Worm (Caenorhabditis elegans) whole organism, young adult: ENCODE data around the gene F59E12.1.
A peak's percentile ranks its signal among the peaks of the same experiment; 100 is the strongest.

Experiments
- B0019.2 ChIP-seq: fragments of 200-800 bp; sonication (Bioruptor generic); conservative IDR thresholded peaks from 2 replicates; pipeline ENCODE4 v1.3.6; 2022; ENCODE audit warnings: missing genetic modification reagents, missing genetic modification characterization, missing compliant biosample characterization
- B0035.1 ChIP-seq: sonication (generic microtip); optimal IDR thresholded peaks from 2 replicates; lab custom pipeline; 2016; ENCODE audit warnings: missing genetic modification characterization, mild to moderate bottlenecking, missing compliant biosample characterization, missing genotype, missing genetic modification reagents
- B0336.3 ChIP-seq: fragments of 200-800 bp; sonication (Bioruptor generic); IDR thresholded peaks from 2 replicates; pipeline ENCODE4 v1.3.6; 2022; ENCODE audit warnings: missing genetic modification characterization, missing compliant biosample characterization
- F22D6.2 ChIP-seq: sonication (generic microtip); optimal IDR thresholded peaks from 2 replicates; lab custom pipeline; 2016; ENCODE audit warnings: mild to moderate bottlenecking, missing genetic modification characterization, missing compliant biosample characterization
- F23B12.7 ChIP-seq: sonication (generic microtip); optimal IDR thresholded peaks from 2 replicates; lab custom pipeline; 2017; ENCODE audit warnings: missing genetic modification characterization, mild to moderate bottlenecking, missing compliant biosample characterization, antibody characterized with exemption, moderate library complexity; ENCODE audit not compliant: insufficient read depth
- F49E8.2 ChIP-seq: sonication (generic microtip); optimal IDR thresholded peaks from 3 replicates; lab custom pipeline; 2017; ENCODE audit warnings: missing genetic modification characterization, mild to moderate bottlenecking, missing compliant biosample characterization, antibody characterized with exemption, moderate library complexity; ENCODE audit not compliant: insufficient read depth
- F57A8.1 ChIP-seq: fragments of 200-800 bp; sonication (Bioruptor generic); optimal IDR thresholded peaks from 2 replicates; lab custom pipeline; 2018; ENCODE audit warnings: mild to moderate bottlenecking, missing genetic modification characterization, moderate library complexity, missing compliant biosample characterization
- K12H6.12 ChIP-seq: fragments of 200-800 bp; sonication (Bioruptor generic); optimal IDR thresholded peaks from 2 replicates; lab custom pipeline; 2018; ENCODE audit warnings: mild to moderate bottlenecking, missing genetic modification characterization, missing compliant biosample characterization
- T26A5.8 ChIP-seq: sonication (generic microtip); optimal IDR thresholded peaks from 2 replicates; lab custom pipeline; 2016; ENCODE audit warnings: missing genetic modification characterization, missing compliant biosample characterization
- Y79H2A.3 ChIP-seq: fragments of 200-800 bp; sonication (Bioruptor generic); conservative IDR thresholded peaks from 2 replicates; pipeline ENCODE4 v1.3.6; 2022; ENCODE audit warnings: missing genetic modification reagents, missing genetic modification characterization, missing compliant biosample characterization
- Y95B8A.8 ChIP-seq: fragments of 200-800 bp; sonication (Bioruptor generic); IDR thresholded peaks from 2 replicates; pipeline ENCODE4 v1.3.6; 2022; ENCODE audit warnings: missing genetic modification reagents, missing genetic modification characterization, missing compliant biosample characterization
- aptf-2 ChIP-seq: fragments of 200-800 bp; sonication (Bioruptor generic); conservative IDR thresholded peaks from 2 replicates; pipeline ENCODE4 v1.3.6; 2022; ENCODE audit warnings: missing genetic modification reagents, missing genetic modification characterization, missing compliant biosample characterization
- athp-1 ChIP-seq: sonication (generic microtip); optimal IDR thresholded peaks from 2 replicates; lab custom pipeline; 2017; ENCODE audit warnings: mild to moderate bottlenecking, missing genetic modification characterization, missing compliant biosample characterization
- bed-1 ChIP-seq: fragments of 200-800 bp; sonication (Bioruptor generic); IDR thresholded peaks from 2 replicates; pipeline ENCODE4 v1.3.6; 2022; ENCODE audit warnings: missing genetic modification reagents, missing genetic modification characterization, missing compliant biosample characterization
- ceh-27 ChIP-seq: fragments of 200-800 bp; sonication (Bioruptor generic); optimal IDR thresholded peaks from 2 replicates; lab custom pipeline; 2018; ENCODE audit warnings: mild to moderate bottlenecking, missing genetic modification characterization, moderate library complexity, missing compliant biosample characterization
- ceh-91 ChIP-seq: fragments of 200-800 bp; sonication (Bioruptor generic); IDR thresholded peaks from 2 replicates; pipeline ENCODE4 v1.3.6; 2022; ENCODE audit warnings: missing genetic modification reagents, missing genetic modification characterization, missing compliant biosample characterization
- chd-7 ChIP-seq: sonication (generic microtip); optimal IDR thresholded peaks from 2 replicates; lab custom pipeline; 2016; ENCODE audit warnings: mild to moderate bottlenecking, missing genetic modification characterization, moderate library complexity, missing compliant biosample characterization
- dpl-1 ChIP-seq: fragments of 150-350 bp; optimal IDR thresholded peaks from 2 replicates; lab custom pipeline; 2014; ENCODE audit warnings: missing biosample characterization, missing genetic modification reagents, missing genetic modification characterization
- efl-1 ChIP-seq: fragments of 150-350 bp; optimal IDR thresholded peaks from 2 replicates; lab custom pipeline; 2014; ENCODE audit warnings: missing biosample characterization, missing genetic modification reagents, missing genetic modification characterization
- egrh-3 ChIP-seq: fragments of 200-800 bp; sonication (Bioruptor generic); IDR thresholded peaks from 2 replicates; pipeline ENCODE4 v1.3.6; 2022; ENCODE audit warnings: missing genetic modification reagents, missing genetic modification characterization, missing compliant biosample characterization
- fkh-3 ChIP-seq: sonication (generic microtip); optimal IDR thresholded peaks from 2 replicates; lab custom pipeline; 2016; ENCODE audit warnings: mild to moderate bottlenecking, missing genetic modification characterization, missing compliant biosample characterization
- gei-17 ChIP-seq: fragments of 200-800 bp; sonication (Bioruptor generic); optimal IDR thresholded peaks from 2 replicates; lab custom pipeline; 2018; ENCODE audit warnings: mild to moderate bottlenecking, missing genetic modification characterization, missing compliant biosample characterization
- him-1 ChIP-seq: sonication (generic microtip); optimal IDR thresholded peaks from 2 replicates; lab custom pipeline; 2016; ENCODE audit warnings: missing genotype, missing genetic modification reagents, missing genetic modification characterization, missing compliant biosample characterization
- hmg-1.2 ChIP-seq: fragments of 200-800 bp; sonication (Bioruptor generic); IDR thresholded peaks from 2 replicates; pipeline ENCODE4 v1.3.6; 2022; ENCODE audit warnings: missing genetic modification reagents, missing genetic modification characterization, missing compliant biosample characterization
- hmg-20 ChIP-seq: fragments of 200-800 bp; sonication (Bioruptor generic); IDR thresholded peaks from 2 replicates; pipeline ENCODE4 v1.3.6; 2022; ENCODE audit warnings: missing genetic modification reagents, missing genetic modification characterization, missing compliant biosample characterization
- hrde-1 ChIP-seq: sonication (generic microtip); optimal IDR thresholded peaks from 2 replicates; lab custom pipeline; 2016; ENCODE audit warnings: missing genetic modification characterization, mild to moderate bottlenecking, missing compliant biosample characterization, moderate library complexity, missing genotype, missing genetic modification reagents, borderline replicate concordance
- let-526 ChIP-seq: fragments of 200-800 bp; sonication (Bioruptor generic); IDR thresholded peaks from 2 replicates; pipeline ENCODE4 v1.3.6; 2022; ENCODE audit warnings: missing genetic modification reagents, missing genetic modification characterization, missing compliant biosample characterization
- lin-54 ChIP-seq: fragments of 200-800 bp; sonication (Bioruptor generic); optimal IDR thresholded peaks from 2 replicates; lab custom pipeline; 2018; ENCODE audit warnings: mild to moderate bottlenecking, missing genetic modification characterization, missing compliant biosample characterization
- lir-1 ChIP-seq: fragments of 200-800 bp; sonication (Bioruptor generic); conservative IDR thresholded peaks from 2 replicates; pipeline ENCODE4 v1.3.6; 2022; ENCODE audit warnings: missing genetic modification reagents, missing genetic modification characterization, missing compliant biosample characterization
- madf-10 ChIP-seq: sonication (generic microtip); optimal IDR thresholded peaks from 2 replicates; lab custom pipeline; 2016; ENCODE audit warnings: mild to moderate bottlenecking, missing genetic modification characterization, missing compliant biosample characterization
- madf-3 ChIP-seq: fragments of 200-800 bp; sonication (Bioruptor generic); IDR thresholded peaks from 2 replicates; pipeline ENCODE4 v1.3.6; 2022; ENCODE audit warnings: missing genetic modification reagents, missing genetic modification characterization, missing compliant biosample characterization
- madf-6 ChIP-seq: fragments of 200-800 bp; sonication (Bioruptor generic); IDR thresholded peaks from 2 replicates; pipeline ENCODE4 v1.3.6; 2022; ENCODE audit warnings: missing genetic modification reagents, missing genetic modification characterization, missing compliant biosample characterization
- madf-8 ChIP-seq: fragments of 200-800 bp; sonication (Bioruptor generic); conservative IDR thresholded peaks from 2 replicates; pipeline ENCODE4 v1.3.6; 2022; ENCODE audit warnings: missing genetic modification reagents, missing genetic modification characterization, missing compliant biosample characterization
- nfyb-1 ChIP-seq: fragments of 200-800 bp; sonication (Bioruptor generic); IDR thresholded peaks from 2 replicates; pipeline ENCODE4 v1.3.6; 2022; ENCODE audit warnings: missing genetic modification reagents, missing genetic modification characterization, missing compliant biosample characterization
- nhr-80 ChIP-seq: sonication (generic microtip); optimal IDR thresholded peaks from 2 replicates; lab custom pipeline; 2016; ENCODE audit warnings: missing genetic modification characterization, missing compliant biosample characterization
- nhr-90 ChIP-seq: sonication (generic microtip); optimal IDR thresholded peaks from 2 replicates; lab custom pipeline; 2016; ENCODE audit warnings: missing genotype, mild to moderate bottlenecking, missing genetic modification characterization, missing compliant biosample characterization
- pbrm-1 ChIP-seq: fragments of 200-800 bp; sonication (Bioruptor generic); IDR thresholded peaks from 2 replicates; pipeline ENCODE4 v1.3.6; 2022; ENCODE audit warnings: missing genetic modification reagents, missing genetic modification characterization, missing compliant biosample characterization
- rcor-1 ChIP-seq: fragments of 200-800 bp; sonication (Bioruptor generic); IDR thresholded peaks from 2 replicates; pipeline ENCODE4 v1.3.6; 2022; ENCODE audit warnings: missing genetic modification reagents, missing genetic modification characterization, missing compliant biosample characterization
- rec-8 ChIP-seq, 2 experiments: sonication (generic microtip); optimal IDR thresholded peaks; 2 replicates each; lab custom pipeline; 2016; ENCODE audit warnings: mild to moderate bottlenecking in 2 of 2, missing genetic modification characterization in 2 of 2, missing genetic modification reagents in 2 of 2, missing genotype in 2 of 2, missing biosample characterization in 1 of 2, missing compliant biosample characterization in 1 of 2, moderate library complexity in 1 of 2
- snpc-1.3 ChIP-seq: sonication (generic microtip); optimal IDR thresholded peaks from 2 replicates; lab custom pipeline; 2017; ENCODE audit warnings: missing genetic modification characterization, mild to moderate bottlenecking, missing compliant biosample characterization, antibody characterized with exemption, moderate library complexity, missing genotype, missing genetic modification reagents; ENCODE audit not compliant: insufficient read depth
- snpc-3.4 ChIP-seq: sonication (generic microtip); optimal IDR thresholded peaks from 2 replicates; lab custom pipeline; 2017; ENCODE audit warnings: missing genetic modification characterization, mild to moderate bottlenecking, missing compliant biosample characterization, antibody characterized with exemption, moderate library complexity, missing genotype, missing genetic modification reagents
- tbp1 ChIP-seq: fragments of 200-800 bp; sonication (Bioruptor generic); optimal IDR thresholded peaks from 2 replicates; lab custom pipeline; 2018; ENCODE audit warnings: mild to moderate bottlenecking, missing genetic modification characterization, missing compliant biosample characterization
- unc-130 ChIP-seq: sonication (generic microtip); optimal IDR thresholded peaks from 2 replicates; lab custom pipeline; 2016; ENCODE audit warnings: missing genetic modification reagents, missing genetic modification characterization, missing compliant biosample characterization
- ztf-18 ChIP-seq: sonication (generic microtip); optimal IDR thresholded peaks from 2 replicates; lab custom pipeline; 2016; ENCODE audit warnings: missing genotype, mild to moderate bottlenecking, missing genetic modification characterization, missing compliant biosample characterization
- ztf-25 ChIP-seq: fragments of 200-800 bp; sonication (Bioruptor generic); IDR thresholded peaks from 2 replicates; pipeline ENCODE4 v1.3.6; 2022; ENCODE audit warnings: missing genetic modification reagents, missing genetic modification characterization, missing compliant biosample characterization

F59E12.1 gene

ce11 chrII:5649236-5650004, 4.9 kb upstream of the F59E12.1 start, which contains the start of the genes sam-4, F59E12.17 and zyg-1 (continued):
- TF ChIP-seq pbrm-1 (GFP tag; lab: Robert Waterston, UW) (peak; percentile 21; the same call in 1 of the 2 replicates), Y95B8A.8 (GFP tag; lab: Robert Waterston, UW) (0 out of 2 replicates have a peak, but pooled peaks have one; percentile 42), snpc-1.3 (tag; lab: Kevin White, UChicago) (no peak), ceh-91 (GFP tag; lab: Robert Waterston, UW) (peak; percentile 58; the same call in 1 of the 2 replicates), egrh-3 (GFP tag; lab: Robert Waterston, UW) (peak; percentile 53), F49E8.2 (tag; lab: Kevin White, UChicago) (peak; percentile 80), madf-3 (peak; percentile 67; the same call in 1 of the 2 replicates), F22D6.2 (tag; lab: Kevin White, UChicago) (no peak), Y79H2A.3 (GFP tag; lab: Robert Waterston, UW) (no peak), let-526 (0 out of 2 replicates have a peak, but pooled peaks have one; percentile 35), athp-1 (tag; lab: Kevin White, UChicago) (peak; percentile 7), ztf-18 (tag; lab: Kevin White, UChicago) (peak; percentile 39), F23B12.7 (peak; percentile 83), hmg-1.2 (GFP tag; lab: Robert Waterston, UW) (peak; percentile 82), F57A8.1 (GFP tag; lab: Kevin White, UChicago) (no peak), him-1 (tag; lab: Kevin White, UChicago) (no peak), B0336.3 (GFP tag; lab: Robert Waterston, UW) (no peak), B0019.2 (GFP tag; lab: Robert Waterston, UW) (peak; percentile 73), rec-8 (tag; optimal IDR thresholded peaks at IDR 0.05; lab: Kevin White, UChicago) (no peak), bed-1 (GFP tag; lab: Robert Waterston, UW) (no peak), ztf-25 (GFP tag; lab: Robert Waterston, UW) (0 out of 2 replicates have a peak, but pooled peaks have one; percentile 60), madf-10 (tag; lab: Kevin White, UChicago) (no peak), efl-1 (GFP tag; lab: Kevin White, UChicago) (peak; percentile 76), madf-8 (GFP tag; lab: Robert Waterston, UW) (peak; percentile 34), chd-7 (tag; lab: Kevin White, UChicago) (no peak), hmg-20 (GFP tag; lab: Robert Waterston, UW) (no peak), lin-54 (GFP tag; lab: Kevin White, UChicago) (peak; percentile 74), nhr-90 (tag; lab: Kevin White, UChicago) (no peak), gei-17 (GFP tag; lab: Kevin White, UChicago) (no peak), T26A5.8 (tag; lab: Kevin White, UChicago) (no peak), dpl-1 (GFP tag; lab: Kevin White, UChicago) (peak; percentile 42), madf-6 (peak; percentile 71), B0035.1 (tag; lab: Kevin White, UChicago) (no peak), nfyb-1 (peak; percentile 38; the same call in 1 of the 2 replicates), tbp1 (GFP tag; lab: Kevin White, UChicago) (peak; percentile 48), unc-130 (GFP tag; lab: Kevin White, UChicago) (peak; percentile 67), lir-1 (GFP tag; lab: Robert Waterston, UW) (0 out of 2 replicates have a peak, but pooled peaks have one; percentile 8), hrde-1 (tag; lab: Kevin White, UChicago) (no peak), nhr-80 (peak; percentile 4), snpc-3.4 (peak; percentile 74), K12H6.12 (tag; lab: Kevin White, UChicago) (peak; percentile 31), rcor-1 (GFP tag; lab: Robert Waterston, UW) (peak; percentile 13; the same call in 1 of the 2 replicates), ceh-27 (peak; percentile 64), aptf-2 (GFP tag; lab: Robert Waterston, UW) (peak; percentile 52; the same call in 1 of the 2 replicates), fkh-3 (tag; lab: Kevin White, UChicago) (no peak)
